Worm (Caenorhabditis elegans) whole organism, mixed stage, embryonic: ENCODE measurements around the gene F35D11.4.

Experiments used
- M03D4.4 ChIP-seq: sonication (generic microtip); optimal IDR thresholded peaks from 2 replicates; lab custom pipeline; 2017; ENCODE audit warnings: mild to moderate bottlenecking, missing genetic modification characterization, missing compliant biosample characterization
- ceh-39 ChIP-seq: fragments of 150-350 bp; optimal IDR thresholded peaks from 2 replicates; lab custom pipeline; 2014; ENCODE audit warnings: missing biosample characterization, missing genetic modification characterization
- ceh-43 ChIP-seq: fragments of 200-800 bp; sonication (Bioruptor generic); optimal IDR thresholded peaks from 2 replicates; lab custom pipeline; 2018; ENCODE audit warnings: mild to moderate bottlenecking, missing genetic modification characterization, moderate library complexity, missing compliant biosample characterization
- ceh-83 ChIP-seq: fragments of 200-800 bp; sonication (Bioruptor generic); optimal IDR thresholded peaks from 2 replicates; lab custom pipeline; 2018; ENCODE audit warnings: mild to moderate bottlenecking, missing genetic modification characterization, missing compliant biosample characterization
- ces-1 ChIP-seq: fragments of 150-350 bp; optimal IDR thresholded peaks from 2 replicates; lab custom pipeline; 2014; ENCODE audit warnings: missing biosample characterization, missing genetic modification reagents, missing genetic modification characterization
- cnd-1 ChIP-seq: fragments of 200-800 bp; sonication (Bioruptor generic); optimal IDR thresholded peaks from 2 replicates; lab custom pipeline; 2018; ENCODE audit warnings: mild to moderate bottlenecking, missing genetic modification characterization, missing compliant biosample characterization
- drap-1 ChIP-seq: fragments of 200-800 bp; sonication (Bioruptor generic); optimal IDR thresholded peaks from 3 replicates; lab custom pipeline; 2018; ENCODE audit warnings: mild to moderate bottlenecking, missing genetic modification characterization, missing compliant biosample characterization
- flh-1 ChIP-seq: fragments of 200-800 bp; sonication (Bioruptor generic); optimal IDR thresholded peaks from 2 replicates; lab custom pipeline; 2018; ENCODE audit warnings: mild to moderate bottlenecking, missing genetic modification characterization, moderate library complexity, missing compliant biosample characterization
- ham-2 ChIP-seq: fragments of 200-800 bp; sonication (Bioruptor generic); optimal IDR thresholded peaks from 2 replicates; lab custom pipeline; 2018; ENCODE audit warnings: mild to moderate bottlenecking, missing genetic modification characterization, missing compliant biosample characterization
- hlh-1 ChIP-seq: fragments of 150-350 bp; optimal IDR thresholded peaks from 2 replicates; lab custom pipeline; 2014; ENCODE audit warnings: missing biosample characterization, missing genetic modification reagents, missing genetic modification characterization
- lin-13 ChIP-seq: fragments of 150-350 bp; optimal IDR thresholded peaks from 2 replicates; lab custom pipeline; 2014; ENCODE audit warnings: missing biosample characterization, missing genetic modification characterization
- lin-32 ChIP-seq: fragments of 200-800 bp; sonication (Bioruptor generic); optimal IDR thresholded peaks from 2 replicates; lab custom pipeline; 2018; ENCODE audit warnings: mild to moderate bottlenecking, missing genetic modification characterization, missing compliant biosample characterization
- lsy-2 ChIP-seq: fragments of 150-350 bp; optimal IDR thresholded peaks from 2 replicates; lab custom pipeline; 2014; ENCODE audit warnings: missing biosample characterization, missing genetic modification characterization
- mab-5 ChIP-seq: fragments of 150-350 bp; optimal IDR thresholded peaks from 2 replicates; lab custom pipeline; 2014; ENCODE audit warnings: missing biosample characterization, missing genetic modification characterization
- mep-1 ChIP-seq: fragments of 150-350 bp; optimal IDR thresholded peaks from 2 replicates; lab custom pipeline; 2017; ENCODE audit warnings: missing biosample characterization, missing genetic modification reagents, missing genetic modification characterization, inconsistent platforms
- mls-2 ChIP-seq: sonication (generic microtip); optimal IDR thresholded peaks from 2 replicates; lab custom pipeline; 2016; ENCODE audit warnings: mild to moderate bottlenecking, missing genetic modification characterization, moderate library complexity, missing compliant biosample characterization
- nhr-237 ChIP-seq: fragments of 150-350 bp; optimal IDR thresholded peaks from 2 replicates; lab custom pipeline; 2014; ENCODE audit warnings: missing biosample characterization, missing genetic modification characterization
- nhr-28 ChIP-seq: fragments of 150-350 bp; optimal IDR thresholded peaks from 2 replicates; lab custom pipeline; 2014; ENCODE audit warnings: missing biosample characterization, missing genetic modification characterization
- nhr-76 ChIP-seq: sonication (generic microtip); optimal IDR thresholded peaks from 2 replicates; lab custom pipeline; 2017; ENCODE audit warnings: missing biosample characterization, missing genetic modification characterization
- pha-4 ChIP-seq: fragments of 150-350 bp; optimal IDR thresholded peaks from 2 replicates; lab custom pipeline; 2018; ENCODE audit warnings: missing biosample characterization, missing genetic modification reagents, missing genetic modification characterization
- snpc-4 ChIP-seq: fragments of 150-350 bp; optimal IDR thresholded peaks from 2 replicates; lab custom pipeline; 2014; ENCODE audit warnings: missing biosample characterization, missing genetic modification characterization
- sptf-1 ChIP-seq: sonication (generic microtip); optimal IDR thresholded peaks from 2 replicates; lab custom pipeline; 2017; ENCODE audit warnings: mild to moderate bottlenecking, missing genetic modification characterization, moderate library complexity, missing compliant biosample characterization
- tbx-8 ChIP-seq: fragments of 200-800 bp; sonication (Bioruptor generic); optimal IDR thresholded peaks from 2 replicates; lab custom pipeline; 2018; ENCODE audit warnings: mild to moderate bottlenecking, missing genetic modification characterization, moderate library complexity, missing compliant biosample characterization
- unc-120 ChIP-seq: sonication (generic microtip); optimal IDR thresholded peaks from 2 replicates; lab custom pipeline; 2017; ENCODE audit warnings: missing genetic modification characterization, missing compliant biosample characterization; ENCODE audit not compliant: poor library complexity, severe bottlenecking
- unc-39 ChIP-seq: fragments of 150-350 bp; optimal IDR thresholded peaks from 2 replicates; lab custom pipeline; 2014; ENCODE audit warnings: missing biosample characterization, missing genetic modification characterization

Gene F35D11.4

ce11 chrII:4640748-4641147, 37.5 kb downstream of the F35D11.4 start:
- TF ChIP-seq sptf-1 (tag; lab: Kevin White, UChicago) (no peak), snpc-4 (tag; lab: Kevin White, UChicago) (no peak), tbx-8 (GFP tag; lab: Kevin White, UChicago) (no peak), cnd-1 (tag; lab: Kevin White, UChicago) (peak; percentile 91), drap-1 (GFP tag; lab: Kevin White, UChicago) (no peak), mab-5 (no peak), flh-1 (GFP tag; lab: Kevin White, UChicago) (no peak), nhr-237 (tag; lab: Kevin White, UChicago) (no peak), M03D4.4 (tag; lab: Kevin White, UChicago) (no peak), ceh-83 (GFP tag; lab: Kevin White, UChicago) (no peak), ces-1 (peak; percentile 78), lsy-2 (tag; lab: Kevin White, UChicago) (peak; percentile 4), mep-1 (tag; lab: Kevin White, UChicago) (peak; percentile 72), unc-120 (peak; percentile 47), nhr-28 (tag; lab: Kevin White, UChicago) (no peak), lin-13 (tag; lab: Kevin White, UChicago) (no peak), unc-39 (tag; lab: Kevin White, UChicago) (no peak), mls-2 (peak; percentile 21), lin-32 (GFP tag; lab: Kevin White, UChicago) (peak; percentile 67)

- TF ChIP-seq pha-4 (tag; lab: Kevin White, UChicago): peak; percentile 55
- TF ChIP-seq nhr-237 (tag; lab: Kevin White, UChicago): no peak
- TF ChIP-seq cnd-1 (tag; lab: Kevin White, UChicago): no peak
- TF ChIP-seq ceh-39 (tag; lab: Kevin White, UChicago): no peak
- no peak for TF ChIP-seq ham-2 (GFP tag; lab: Kevin White, UChicago)
- TF ChIP-seq nhr-76 (tag; lab: Kevin White, UChicago): no peak
- TF ChIP-seq ceh-43 (GFP tag; lab: Kevin White, UChicago): no peak
Measured at ce11 chrII:4648785-4649184, 45.6 kb downstream of the F35D11.4 start, which contains the start of gene lgc-27. lgc-27 (plus strand) TSS chrII:4649085.

ce11 chrII:4650072-4650471, 46.8 kb downstream of the F35D11.4 start:
- TF ChIP-seq snpc-4 (tag; lab: Kevin White, UChicago) (no peak), ceh-39 (tag; lab: Kevin White, UChicago) (no peak), hlh-1 (tag; lab: Kevin White, UChicago) (peak; percentile 31)
